Worm (Caenorhabditis elegans) whole organism, L4/young adult: ENCODE results near the gene rpb-12.

Source experiments
- W03F9.2 ChIP-seq: fragments of 150-350 bp; optimal IDR thresholded peaks from 2 replicates; lab custom pipeline; 2014; ENCODE audit warnings: missing biosample characterization, missing genetic modification characterization
- dao-5 ChIP-seq: sonication (generic microtip); optimal IDR thresholded peaks from 2 replicates; lab custom pipeline; 2016; ENCODE audit warnings: missing genotype, missing genetic modification characterization, moderate library complexity, missing compliant biosample characterization
- him-1 ChIP-seq: sonication (generic microtip); optimal IDR thresholded peaks from 2 replicates; lab custom pipeline; 2016; ENCODE audit warnings: missing genotype, missing genetic modification reagents, missing genetic modification characterization, missing compliant biosample characterization

- no peak for TF ChIP-seq him-1 (tag; lab: Kevin White, UChicago)
- no peak for TF ChIP-seq W03F9.2 (tag; lab: Kevin White, UChicago)
- TF ChIP-seq dao-5, result no peak
Observed at ce11 chrIV:9121545-9121944, 25.1 kb downstream of the rpb-12 start.
